Worm (Caenorhabditis elegans): ENCODE measurements around the gene chil-16.

ce11 chrII:9480006-9480405, 38.3 kb upstream of the chil-16 start, which contains the start of gene T19H5.7:
- TF ChIP-seq ztf-11 (tag; optimal IDR thresholded peaks at IDR 0.05) (no peak), lin-39 (tag; optimal IDR thresholded peaks at IDR 0.05) (no peak), nhr-237 (tag; optimal IDR thresholded peaks at IDR 0.05) (no peak)

Data from whole organism, L3 larva.